Fruit fly (Drosophila melanogaster) whole organism, embryonic: Measurements from ENCODE around the gene Efhc1.1.

Experiments used
- Abd-B ChIP-seq: fragments of 200-800 bp; sonication (Bioruptor generic); optimal IDR thresholded peaks from 2 replicates; lab custom pipeline; 2018; ENCODE audit warnings: missing biosample characterization, mild to moderate bottlenecking, missing genetic modification characterization, moderate library complexity
- Bgb ChIP-seq: fragments of 200-800 bp; sonication (Bioruptor generic); IDR thresholded peaks from 2 replicates; pipeline ENCODE4 v1.3.6; 2022; ENCODE audit warnings: missing biosample characterization, missing genetic modification characterization; ENCODE audit not compliant: partially characterized antibody
- CG10565 ChIP-seq: fragments of 200-800 bp; sonication (Bioruptor generic); optimal IDR thresholded peaks from 3 replicates; lab custom pipeline; 2016; ENCODE audit warnings: missing biosample characterization, mild to moderate bottlenecking, missing genetic modification characterization
- CG12104 ChIP-seq: fragments of 200-800 bp; sonication (Bioruptor generic); optimal IDR thresholded peaks from 3 replicates; lab custom pipeline; 2016; ENCODE audit warnings: missing biosample characterization, missing genetic modification characterization
- CG12391 ChIP-seq: fragments of 200-800 bp; sonication (Bioruptor generic); optimal IDR thresholded peaks from 3 replicates; lab custom pipeline; 2018; ENCODE audit warnings: missing biosample characterization, mild to moderate bottlenecking, missing genetic modification characterization, moderate library complexity
- CG12659 ChIP-seq: fragments of 200-800 bp; sonication (Bioruptor generic); optimal IDR thresholded peaks from 3 replicates; lab custom pipeline; 2017; ENCODE audit warnings: mild to moderate bottlenecking, missing biosample characterization, missing genetic modification reagents, missing genetic modification characterization
- CG15696 ChIP-seq: fragments of 200-800 bp; sonication (Bioruptor generic); optimal IDR thresholded peaks from 2 replicates; lab custom pipeline; 2019; ENCODE audit warnings: missing biosample characterization, mild to moderate bottlenecking, missing genetic modification characterization, moderate library complexity
- CG1602 ChIP-seq: fragments of 200-800 bp; sonication (Bioruptor generic); optimal IDR thresholded peaks from 3 replicates; lab custom pipeline; 2016; ENCODE audit warnings: missing biosample characterization, missing genetic modification characterization
- CG30020 ChIP-seq: fragments of 200-800 bp; optimal IDR thresholded peaks from 2 replicates; lab custom pipeline; 2019; ENCODE audit warnings: missing biosample characterization, mild to moderate bottlenecking, missing genetic modification characterization, moderate library complexity
- CG3995 ChIP-seq: fragments of 200-800 bp; sonication (Bioruptor generic); optimal IDR thresholded peaks from 3 replicates; lab custom pipeline; 2016; ENCODE audit warnings: missing biosample characterization, missing genetic modification characterization
- CG4360 ChIP-seq: fragments of 200-800 bp; sonication (Bioruptor generic); IDR thresholded peaks from 2 replicates; pipeline ENCODE4 v1.3.6; 2022; ENCODE audit warnings: missing biosample characterization, missing genetic modification characterization
- CG9437 ChIP-seq: fragments of 200-800 bp; sonication (Bioruptor generic); optimal IDR thresholded peaks from 2 replicates; lab custom pipeline; 2018; ENCODE audit warnings: missing biosample characterization, mild to moderate bottlenecking, missing genetic modification characterization
- CG9932 ChIP-seq: fragments of 200-800 bp; sonication (Bioruptor generic); IDR thresholded peaks from 2 replicates; pipeline ENCODE4 v1.3.6; 2022; ENCODE audit warnings: missing biosample characterization, missing genetic modification characterization
- Dref ChIP-seq: fragments of 200-800 bp; sonication (Bioruptor generic); IDR thresholded peaks from 2 replicates; pipeline ENCODE4 v1.3.6; 2022; ENCODE audit warnings: missing biosample characterization, missing genetic modification characterization
- Elba2 ChIP-seq: fragments of 200-800 bp; sonication (Bioruptor generic); optimal IDR thresholded peaks from 3 replicates; lab custom pipeline; 2016; ENCODE audit warnings: missing biosample characterization, missing genetic modification characterization
- Fer1 ChIP-seq: fragments of 200-800 bp; sonication (Bioruptor generic); optimal IDR thresholded peaks from 2 replicates; lab custom pipeline; 2017; ENCODE audit warnings: missing biosample characterization, mild to moderate bottlenecking, missing genetic modification characterization
- HmgZ ChIP-seq: fragments of 200-800 bp; sonication (Bioruptor generic); optimal IDR thresholded peaks from 2 replicates; lab custom pipeline; 2018; ENCODE audit warnings: missing biosample characterization, mild to moderate bottlenecking, missing genetic modification characterization
- MBD-R2 ChIP-seq: fragments of 200-800 bp; sonication (Bioruptor generic); IDR thresholded peaks from 2 replicates; pipeline ENCODE4 v1.3.6; 2022; ENCODE audit warnings: missing biosample characterization, missing genetic modification characterization
- MESR4 ChIP-seq: fragments of 200-800 bp; sonication (Bioruptor generic); optimal IDR thresholded peaks from 2 replicates; lab custom pipeline; 2018; ENCODE audit warnings: missing biosample characterization, mild to moderate bottlenecking, missing genetic modification characterization, moderate library complexity
- Myb ChIP-seq: fragments of 200-800 bp; sonication (Bioruptor generic); optimal IDR thresholded peaks from 2 replicates; lab custom pipeline; 2016; ENCODE audit warnings: missing biosample characterization, missing genetic modification characterization
- Oli ChIP-seq: fragments of 200-800 bp; sonication (Bioruptor generic); optimal IDR thresholded peaks from 2 replicates; lab custom pipeline; 2018; ENCODE audit warnings: missing biosample characterization, mild to moderate bottlenecking, missing genetic modification characterization, moderate library complexity
- Pdp1 ChIP-seq, 2 experiments: fragments of 200-800 bp; sonication (Bioruptor generic); optimal IDR thresholded peaks; 3 replicates each; lab custom pipeline; 2016; ENCODE audit warnings: missing biosample characterization in 2 of 2, missing genetic modification characterization in 2 of 2, mild to moderate bottlenecking in 1 of 2, moderate library complexity in 1 of 2
- Rfx ChIP-seq: fragments of 200-800 bp; sonication (Bioruptor generic); IDR thresholded peaks from 2 replicates; pipeline ENCODE4 v1.3.6; 2022; ENCODE audit warnings: missing biosample characterization, missing genetic modification characterization
- Scr ChIP-seq: fragments of 200-800 bp; sonication (Bioruptor generic); IDR thresholded peaks from 2 replicates; pipeline ENCODE4 v1.3.6; 2022; ENCODE audit warnings: missing biosample characterization, missing genetic modification characterization; ENCODE audit not compliant: partially characterized antibody
- Sin3A ChIP-seq: fragments of >200 bp; optimal IDR thresholded peaks from 2 replicates; lab custom pipeline; 2018
- Stat92E ChIP-seq, 3 experiments: fragments of >200 bp in 2 of 3; fragments of 200-800 bp in 1 of 3; sonication (Bioruptor generic) in 1 of 3; optimal IDR thresholded peaks; 2 replicates each; lab custom pipeline; 2017 to 2019; ENCODE audit warnings: missing biosample characterization in 3 of 3, missing genetic modification characterization in 3 of 3, mild to moderate bottlenecking in 1 of 3, moderate library complexity in 1 of 3
- YL-1 ChIP-seq: fragments of 200-800 bp; sonication (Bioruptor generic); optimal IDR thresholded peaks from 3 replicates; lab custom pipeline; 2017; ENCODE audit warnings: missing biosample characterization, mild to moderate bottlenecking, missing genetic modification characterization
- ap ChIP-seq: fragments of 200-800 bp; sonication (Bioruptor generic); IDR thresholded peaks from 2 replicates; pipeline ENCODE4 v1.3.6; 2022; ENCODE audit warnings: missing biosample characterization, missing genetic modification characterization
- bbx ChIP-seq: fragments of 200-800 bp; sonication (Bioruptor generic); IDR thresholded peaks from 2 replicates; pipeline ENCODE4 v1.3.6; 2022; ENCODE audit warnings: missing biosample characterization, missing genetic modification characterization; ENCODE audit not compliant: partially characterized antibody
- bigmax ChIP-seq: fragments of 200-800 bp; sonication (Bioruptor generic); optimal IDR thresholded peaks from 2 replicates; lab custom pipeline; 2018; ENCODE audit warnings: missing biosample characterization, mild to moderate bottlenecking, missing genetic modification characterization
- bsh ChIP-seq, 2 experiments: fragments of 200-800 bp; sonication (Bioruptor generic); optimal IDR thresholded peaks; 2 replicates each; lab custom pipeline; 2017 to 2018; ENCODE audit warnings: mild to moderate bottlenecking in 2 of 2, missing biosample characterization in 2 of 2, missing genetic modification characterization in 2 of 2, moderate library complexity in 1 of 2
- dpn ChIP-seq, 2 experiments: fragments of 200-800 bp; sonication (Bioruptor generic); optimal IDR thresholded peaks; 3 replicates each; lab custom pipeline; 2016; ENCODE audit warnings: missing biosample characterization in 2 of 2, missing genetic modification characterization in 2 of 2
- esg ChIP-seq: fragments of 200-800 bp; sonication (Bioruptor generic); conservative IDR thresholded peaks from 2 replicates; pipeline ENCODE4 v1.3.6; 2022; ENCODE audit warnings: missing biosample characterization, missing genetic modification characterization
- gem ChIP-seq: fragments of 200-800 bp; sonication (Bioruptor generic); optimal IDR thresholded peaks from 2 replicates; lab custom pipeline; 2019; ENCODE audit warnings: missing biosample characterization, mild to moderate bottlenecking, missing genetic modification characterization, moderate library complexity
- gt ChIP-seq: fragments of 200-800 bp; sonication (Bioruptor generic); IDR thresholded peaks from 2 replicates; pipeline ENCODE4 v1.3.6; 2022; ENCODE audit warnings: missing biosample characterization, missing genetic modification characterization
- her ChIP-seq: fragments of 200-800 bp; sonication (Bioruptor generic); optimal IDR thresholded peaks from 2 replicates; lab custom pipeline; 2016; ENCODE audit warnings: missing biosample characterization, missing genetic modification characterization
- hkb ChIP-seq, 2 experiments: fragments of 200-800 bp in 1 of 2; fragments of >200 bp in 1 of 2; sonication (Bioruptor generic) in 1 of 2; IDR thresholded peaks in 1 of 2; optimal IDR thresholded peaks in 1 of 2; 2 replicates each; pipeline versions ENCODE4 v1.3.6 to Lab custom; 2017 to 2022; ENCODE audit warnings: missing biosample characterization in 1 of 2, missing genetic modification characterization in 1 of 2
- kni ChIP-seq: fragments of 200-800 bp; sonication (Bioruptor generic); optimal IDR thresholded peaks from 3 replicates; lab custom pipeline; 2017; ENCODE audit warnings: mild to moderate bottlenecking, missing biosample characterization, missing genetic modification reagents, missing genetic modification characterization
- lilli ChIP-seq: fragments of 200-800 bp; sonication (Bioruptor generic); optimal IDR thresholded peaks from 3 replicates; lab custom pipeline; 2016; ENCODE audit warnings: missing biosample characterization, missing genetic modification characterization
- nmo ChIP-seq: fragments of 200-800 bp; sonication (Bioruptor generic); optimal IDR thresholded peaks from 2 replicates; lab custom pipeline; 2018; ENCODE audit warnings: missing biosample characterization, mild to moderate bottlenecking, missing genetic modification characterization, moderate library complexity
- onecut ChIP-seq: fragments of 200-800 bp; sonication (Bioruptor generic); IDR thresholded peaks from 2 replicates; pipeline ENCODE4 v1.3.6; 2022; ENCODE audit warnings: missing biosample characterization, missing genetic modification characterization
- pzg ChIP-seq: fragments of 200-800 bp; sonication (Bioruptor generic); optimal IDR thresholded peaks from 3 replicates; lab custom pipeline; 2018; ENCODE audit warnings: missing biosample characterization, mild to moderate bottlenecking, missing genetic modification characterization, moderate library complexity
- sens ChIP-seq: fragments of 200-800 bp; sonication (Bioruptor generic); peaks from one replicate; lab custom pipeline; 2016; ENCODE audit warnings: missing biosample characterization, missing genetic modification characterization
- slbo ChIP-seq: fragments of 200-800 bp; sonication (Bioruptor generic); IDR thresholded peaks from 2 replicates; pipeline ENCODE4 v1.3.6; 2022; ENCODE audit warnings: missing biosample characterization, missing genetic modification characterization
- stwl ChIP-seq: fragments of 200-800 bp; sonication (Bioruptor generic); optimal IDR thresholded peaks from 3 replicates; lab custom pipeline; 2018; ENCODE audit warnings: missing biosample characterization, mild to moderate bottlenecking, missing genetic modification characterization, moderate library complexity
- tx ChIP-seq: fragments of 200-800 bp; sonication (Bioruptor generic); optimal IDR thresholded peaks from 2 replicates; lab custom pipeline; 2016; ENCODE audit warnings: missing biosample characterization, missing genetic modification characterization
- vvl ChIP-seq: fragments of 200-800 bp; sonication (Bioruptor generic); IDR thresholded peaks from 2 replicates; pipeline ENCODE4 v1.3.6; 2022; ENCODE audit warnings: missing biosample characterization, missing genetic modification characterization
- zfh2 ChIP-seq: fragments of 200-800 bp; sonication (Bioruptor generic); optimal IDR thresholded peaks from 2 replicates; lab custom pipeline; 2016; ENCODE audit warnings: missing biosample characterization, missing genetic modification characterization

Efhc1.1 gene

dm6 chrX:15785429-15786239 lies 2.1 kb upstream of the Efhc1.1 start, which contains the start of the genes Paf-AHalpha and mRpS30 (continued):
- TF ChIP-seq dpn (GFP tag; optimal IDR thresholded peaks at IDR 0.05; lab: Kevin White, UChicago) (peak in 1 of 2 experiments; percentile 3), pzg (GFP tag; lab: Kevin White, UChicago) (peak; percentile 58), slbo (peak; percentile 34; the same call in 1 of the 2 replicates), YL-1 (GFP tag; lab: Kevin White, UChicago) (peak; percentile 52), CG15696 (tag; lab: Kevin White, UChicago) (no peak), vvl (GFP tag; lab: Robert Waterston, UW) (peak; percentile 25; the same call in 1 of the 2 replicates), sens (peak; percentile 72), hkb (optimal IDR thresholded peaks at IDR 0.05; lab: Kevin White, UChicago) (no peak), hkb (GFP tag; IDR thresholded peaks at IDR 0.05; lab: Robert Waterston, UW) (no peak), bbx (GFP tag; lab: Robert Waterston, UW) (0 out of 2 replicates have a peak, but pooled peaks have one; percentile 35), CG9437 (GFP tag; lab: Kevin White, UChicago) (peak; percentile 89), stwl (tag; lab: Kevin White, UChicago) (peak; percentile 9), CG30020 (peak; percentile 84), MBD-R2 (peak; percentile 56), Myb (GFP tag; lab: Kevin White, UChicago) (peak; percentile 94), onecut (no peak), tx (GFP tag; lab: Kevin White, UChicago) (no peak), gem (tag; lab: Kevin White, UChicago) (no peak), CG1602 (GFP tag; lab: Kevin White, UChicago) (no peak), Rfx (GFP tag; lab: Robert Waterston, UW) (peak; percentile 40; the same call in 1 of the 2 replicates), gt (GFP tag; lab: Robert Waterston, UW) (no peak), kni (no peak), Scr (GFP tag; lab: Robert Waterston, UW) (peak; percentile 14; the same call in 1 of the 2 replicates), CG10565 (GFP tag; lab: Kevin White, UChicago) (no peak), Pdp1 (GFP tag; optimal IDR thresholded peaks at IDR 0.05; lab: Kevin White, UChicago) (peak in 1 of 2 experiments; percentile 95), ap (GFP tag; lab: Robert Waterston, UW) (no peak), MESR4 (GFP tag; lab: Kevin White, UChicago) (peak; percentile 70), CG12391 (tag; lab: Kevin White, UChicago) (peak; percentile 5), bsh (GFP tag; optimal IDR thresholded peaks at IDR 0.05; lab: Kevin White, UChicago) (no peak), her (no peak), Stat92E (GFP tag; optimal IDR thresholded peaks at IDR 0.05; lab: Kevin White, UChicago) (no peak), zfh2 (GFP tag; lab: Kevin White, UChicago) (peak; percentile 1), Elba2 (GFP tag; lab: Kevin White, UChicago) (no peak), Bgb (GFP tag; lab: Robert Waterston, UW) (peak; percentile 29; the same call in 1 of the 2 replicates), Abd-B (GFP tag; lab: Kevin White, UChicago) (no peak), Fer1 (GFP tag; lab: Kevin White, UChicago) (no peak), HmgZ (tag; lab: Kevin White, UChicago) (peak; percentile 13), Oli (tag; lab: Kevin White, UChicago) (no peak), Sin3A (lab: Kevin White, UChicago) (peak; percentile 41), CG12104 (GFP tag; lab: Kevin White, UChicago) (no peak), CG9932 (GFP tag; lab: Robert Waterston, UW) (peak; percentile 31; the same call in 1 of the 2 replicates), CG3995 (peak; percentile 94), lilli (GFP tag; lab: Kevin White, UChicago) (peak; percentile 38), esg (GFP tag; lab: Robert Waterston, UW) (no peak), CG4360 (no peak), nmo (peak; percentile 12), Dref (peak; percentile 68), CG12659 (GFP tag; lab: Kevin White, UChicago) (peak; percentile 23), bigmax (peak; percentile 96)
